Fruit fly (Drosophila melanogaster) whole organism: ENCODE measurements around the gene CG32551.

ENCODE experiments used
- CG8478 ChIP-seq: fragments of >200 bp; optimal IDR thresholded peaks from 2 replicates; lab custom pipeline; 2018; ENCODE audit warnings: inconsistent platforms
- pan ChIP-seq: fragments of >200 bp; optimal IDR thresholded peaks from 2 replicates; lab custom pipeline; 2017
- psq ChIP-seq: fragments of >200 bp; optimal IDR thresholded peaks from 2 replicates; lab custom pipeline; 2017

The CG32551 gene

DNA sequence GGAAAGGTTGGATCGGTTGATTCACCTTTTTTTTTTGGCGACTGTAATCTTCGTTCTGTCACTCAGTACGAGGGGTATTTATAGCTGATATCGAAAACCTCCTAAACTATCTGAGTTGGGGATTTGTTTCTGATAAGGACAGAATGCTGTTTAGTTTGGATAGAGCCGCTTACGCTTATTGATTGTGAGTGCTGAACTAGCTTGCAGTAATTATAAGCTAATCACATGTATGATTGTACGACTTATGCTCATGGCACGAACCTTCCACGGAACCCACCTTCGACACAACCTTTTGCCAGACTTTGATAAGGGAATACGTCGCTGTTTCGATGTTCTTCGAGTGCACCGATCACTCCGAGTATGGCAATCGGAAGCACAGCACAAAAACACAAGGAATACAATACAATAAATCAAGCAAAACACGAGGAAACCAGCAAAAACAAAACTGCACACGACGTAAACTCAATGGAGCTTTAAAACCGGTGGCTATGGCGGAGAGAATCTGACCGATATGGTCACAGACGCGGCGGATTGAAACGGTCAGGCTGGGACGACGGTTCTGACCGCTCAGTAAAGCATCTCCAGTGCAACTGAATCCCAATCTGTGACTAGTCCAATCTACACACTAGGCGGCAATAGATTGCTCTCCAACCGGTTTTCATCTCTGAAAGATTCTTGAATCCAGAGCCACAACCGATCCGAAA is 47.8 kb downstream of the CG32551 start, which contains the start of gene psh:
Gene psh (minus strand): TSS at position 566 of the 704 bp plus-strand sequence.
- no peak for TF ChIP-seq pan
- TF ChIP-seq psq = no peak
- no peak for TF ChIP-seq CG8478
